Worm (Caenorhabditis elegans): Measurements from ENCODE around the gene gly-3.

ce11 chrIII:7873481-7873880, 44.1 kb downstream of the gly-3 start, which contains the start of gene tyr-1:
- no peak for TF ChIP-seq blmp-1 (tag; optimal IDR thresholded peaks at IDR 0.05; ENCODE audit: insufficient read depth)
- TF ChIP-seq snpc-4 (tag; optimal IDR thresholded peaks at IDR 0.05): no peak
- TF ChIP-seq lin-13 (GFP tag; optimal IDR thresholded peaks at IDR 0.05): no peak
- no peak for TF ChIP-seq crh-2 (tag; optimal IDR thresholded peaks at IDR 0.05)
- TF ChIP-seq ama-1 (optimal IDR thresholded peaks at IDR 0.05): no peak
- TF ChIP-seq nhr-21 (tag; optimal IDR thresholded peaks at IDR 0.05): no peak
- no peak for TF ChIP-seq zag-1 (tag; optimal IDR thresholded peaks at IDR 0.05)
- no peak for TF ChIP-seq lin-11 (tag; optimal IDR thresholded peaks at IDR 0.05)
- TF ChIP-seq nhr-129 (tag; optimal IDR thresholded peaks at IDR 0.05): no peak
- no peak for TF ChIP-seq skn-1 (tag; optimal IDR thresholded peaks at IDR 0.05)
- TF ChIP-seq alr-1 (tag; optimal IDR thresholded peaks at IDR 0.05): no peak
- TF ChIP-seq ceh-82 (tag; optimal IDR thresholded peaks at IDR 0.05): no peak
- no peak for TF ChIP-seq aly-2 (tag; optimal IDR thresholded peaks at IDR 0.05)
- TF ChIP-seq unc-62 (GFP tag; optimal IDR thresholded peaks at IDR 0.05): no peak
